Worm (Caenorhabditis elegans): ENCODE results near the gene lgc-4.

ce11 chrX:9243257-9243656 is 1.2 kb upstream of the lgc-4 start, which contains the start of gene gpa-12:
- TF ChIP-seq lin-35 (GFP tag; optimal IDR thresholded peaks at IDR 0.05) (no peak), blmp-1 (tag; optimal IDR thresholded peaks at IDR 0.05) (no peak), ces-1 (GFP tag; optimal IDR thresholded peaks at IDR 0.05) (no peak), nhr-85 (tag) (no peak), pag-3 (tag; optimal IDR thresholded peaks at IDR 0.05; ENCODE audit: borderline replicate concordance, insufficient read depth) (no peak), unc-62 (GFP tag; optimal IDR thresholded peaks at IDR 0.05) (no peak), aly-2 (tag; optimal IDR thresholded peaks at IDR 0.05) (no peak), ama-1 (optimal IDR thresholded peaks at IDR 0.05) (no peak), nhr-76 (tag; optimal IDR thresholded peaks at IDR 0.05) (no peak), snpc-4 (tag; optimal IDR thresholded peaks at IDR 0.05) (no peak), skn-1 (tag; optimal IDR thresholded peaks at IDR 0.05) (no peak), jun-1 (tag; optimal IDR thresholded peaks at IDR 0.05) (no peak)

Measured in whole organism, L1 larva.